Fruit fly (Drosophila melanogaster) Kc167 (cell line): Measurements from ENCODE around the gene CG33687.

Experiments
- Myc ChIP-seq: fragments of >200 bp; optimal IDR thresholded peaks from 2 replicates; lab custom pipeline; 2017; ENCODE audit warnings: missing external identifiers
- Sin3A ChIP-seq: fragments of >200 bp; optimal IDR thresholded peaks from 2 replicates; lab custom pipeline; 2018; ENCODE audit warnings: missing external identifiers
- h ChIP-seq: fragments of >200 bp; optimal IDR thresholded peaks from 3 replicates; lab custom pipeline; 2018; ENCODE audit warnings: missing external identifiers
- insv ChIP-seq: fragments of >200 bp; optimal IDR thresholded peaks from 3 replicates; lab custom pipeline; 2018; ENCODE audit warnings: missing external identifiers
- psq ChIP-seq: fragments of >200 bp; optimal IDR thresholded peaks from 2 replicates; lab custom pipeline; 2017; ENCODE audit warnings: missing external identifiers
- ttk ChIP-seq: sonication (Bioruptor generic); optimal IDR thresholded peaks from 2 replicates; lab custom pipeline; 2017; ENCODE audit warnings: missing external identifiers

CG33687 gene

DNA sequence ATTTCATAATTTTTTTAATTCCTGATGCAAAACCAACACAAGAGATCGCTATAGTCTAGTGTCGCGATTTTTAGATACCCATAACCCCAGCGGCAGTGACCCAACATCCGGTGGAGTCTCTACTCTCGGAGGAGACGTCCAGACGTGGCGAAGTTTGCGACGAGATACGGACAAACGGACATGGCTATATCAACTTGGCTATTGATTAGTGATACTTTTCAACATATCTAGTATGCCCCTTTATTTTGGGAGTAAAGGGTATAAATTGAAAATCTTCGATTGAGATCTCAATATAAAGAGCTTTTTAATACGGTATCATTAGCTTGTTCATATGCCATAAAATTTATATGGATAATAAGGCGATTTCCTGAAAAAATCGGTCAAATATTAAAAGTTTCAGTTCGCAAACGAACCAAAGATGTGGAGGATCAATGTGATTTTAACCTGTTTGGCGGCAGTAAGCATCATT lies at the start of gene CG33687:
Gene CG33687, plus strand, starts transcription at position 419 of the 469 bp plus-strand sequence.
- TF ChIP-seq psq (lab: Kevin White, UChicago) (no peak), ttk (lab: Kevin White, UChicago) (no peak), Sin3A (lab: Kevin White, UChicago) (no peak), h (lab: Kevin White, UChicago) (no peak), Myc (lab: Kevin White, UChicago) (no peak), insv (lab: Kevin White, UChicago) (no peak)

- no peak for TF ChIP-seq insv (lab: Kevin White, UChicago)
Observed at dm6 chr3L:16149418-16150160, 48.1 kb upstream of the CG33687 start.

DNA sequence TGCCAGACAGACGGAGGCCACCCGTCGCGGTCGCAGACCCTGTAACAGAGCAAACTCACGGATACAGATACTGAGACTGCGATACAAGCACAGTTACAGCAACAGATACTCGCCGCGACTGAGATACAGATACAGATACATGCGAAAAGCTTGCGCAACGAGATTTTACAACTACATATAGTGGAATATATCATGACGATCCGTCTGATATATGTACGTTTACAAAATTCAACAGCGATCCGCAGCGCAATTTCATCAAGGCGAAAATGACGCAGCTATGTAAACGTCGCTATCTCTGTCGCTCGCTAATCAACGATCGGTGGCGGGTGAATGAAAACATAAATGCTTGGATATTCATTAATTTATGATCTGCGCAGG lies 47.5 kb upstream of the CG33687 start:
- no peak for TF ChIP-seq Sin3A (lab: Kevin White, UChicago)

dm6 chr3L:16150850-16151515 lies 46.7 kb upstream of the CG33687 start:
- TF ChIP-seq psq (lab: Kevin White, UChicago) (no peak), Sin3A (lab: Kevin White, UChicago) (no peak), insv (lab: Kevin White, UChicago) (no peak), h (lab: Kevin White, UChicago) (no peak), ttk (lab: Kevin White, UChicago) (no peak), Myc (lab: Kevin White, UChicago) (no peak)

dm6 chr3L:16151742-16152141 lies 45.9 kb upstream of the CG33687 start:
- TF ChIP-seq psq (lab: Kevin White, UChicago) (no peak), h (lab: Kevin White, UChicago) (no peak), Sin3A (lab: Kevin White, UChicago) (no peak), ttk (lab: Kevin White, UChicago) (no peak), insv (lab: Kevin White, UChicago) (no peak), Myc (lab: Kevin White, UChicago) (no peak)

- TF ChIP-seq insv (lab: Kevin White, UChicago) (no peak), ttk (lab: Kevin White, UChicago) (no peak), Sin3A (lab: Kevin White, UChicago) (no peak), h (lab: Kevin White, UChicago) (no peak), psq (lab: Kevin White, UChicago) (no peak), Myc (lab: Kevin White, UChicago) (no peak)
Observed at dm6 chr3L:16153089-16153488, 44.6 kb upstream of the CG33687 start.

DNA sequence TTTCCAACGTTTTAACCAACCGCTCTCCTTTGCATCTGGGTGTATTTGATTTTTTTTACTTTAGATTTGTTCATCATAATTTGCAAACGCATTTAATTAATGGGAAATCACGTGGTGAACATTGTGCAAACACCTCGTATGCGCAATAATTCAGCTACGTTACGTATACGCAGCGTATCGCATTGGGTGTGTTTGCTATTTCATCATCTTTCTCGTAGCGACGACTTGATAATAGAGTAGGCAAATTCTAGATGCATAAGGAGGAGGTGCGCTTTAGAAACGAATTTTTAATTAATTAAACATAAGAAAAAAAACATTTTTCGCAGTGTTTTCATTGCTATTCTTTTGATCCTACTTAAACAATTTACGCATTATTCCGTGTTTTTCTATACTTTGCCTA lies 44.0 kb upstream of the CG33687 start:
- no peak for TF ChIP-seq Myc (lab: Kevin White, UChicago)
- no peak for TF ChIP-seq ttk (lab: Kevin White, UChicago)
- no peak for TF ChIP-seq Sin3A (lab: Kevin White, UChicago)
- no peak for TF ChIP-seq h (lab: Kevin White, UChicago)
- no peak for TF ChIP-seq insv (lab: Kevin White, UChicago)
- TF ChIP-seq psq (lab: Kevin White, UChicago), result no peak

dm6 chr3L:16155547-16155946 lies 42.1 kb upstream of the CG33687 start:
- TF ChIP-seq Myc (lab: Kevin White, UChicago), result no peak
- no peak for TF ChIP-seq Sin3A (lab: Kevin White, UChicago)
- no peak for TF ChIP-seq insv (lab: Kevin White, UChicago)
- no peak for TF ChIP-seq ttk (lab: Kevin White, UChicago)
- no peak for TF ChIP-seq h (lab: Kevin White, UChicago)
- TF ChIP-seq psq (lab: Kevin White, UChicago), result no peak

dm6 chr3L:16156788-16157208 lies 40.9 kb upstream of the CG33687 start:
- TF ChIP-seq ttk (lab: Kevin White, UChicago) (no peak), psq (lab: Kevin White, UChicago) (no peak), Myc (lab: Kevin White, UChicago) (no peak), Sin3A (lab: Kevin White, UChicago) (no peak), insv (lab: Kevin White, UChicago) (no peak), h (lab: Kevin White, UChicago) (no peak)

DNA sequence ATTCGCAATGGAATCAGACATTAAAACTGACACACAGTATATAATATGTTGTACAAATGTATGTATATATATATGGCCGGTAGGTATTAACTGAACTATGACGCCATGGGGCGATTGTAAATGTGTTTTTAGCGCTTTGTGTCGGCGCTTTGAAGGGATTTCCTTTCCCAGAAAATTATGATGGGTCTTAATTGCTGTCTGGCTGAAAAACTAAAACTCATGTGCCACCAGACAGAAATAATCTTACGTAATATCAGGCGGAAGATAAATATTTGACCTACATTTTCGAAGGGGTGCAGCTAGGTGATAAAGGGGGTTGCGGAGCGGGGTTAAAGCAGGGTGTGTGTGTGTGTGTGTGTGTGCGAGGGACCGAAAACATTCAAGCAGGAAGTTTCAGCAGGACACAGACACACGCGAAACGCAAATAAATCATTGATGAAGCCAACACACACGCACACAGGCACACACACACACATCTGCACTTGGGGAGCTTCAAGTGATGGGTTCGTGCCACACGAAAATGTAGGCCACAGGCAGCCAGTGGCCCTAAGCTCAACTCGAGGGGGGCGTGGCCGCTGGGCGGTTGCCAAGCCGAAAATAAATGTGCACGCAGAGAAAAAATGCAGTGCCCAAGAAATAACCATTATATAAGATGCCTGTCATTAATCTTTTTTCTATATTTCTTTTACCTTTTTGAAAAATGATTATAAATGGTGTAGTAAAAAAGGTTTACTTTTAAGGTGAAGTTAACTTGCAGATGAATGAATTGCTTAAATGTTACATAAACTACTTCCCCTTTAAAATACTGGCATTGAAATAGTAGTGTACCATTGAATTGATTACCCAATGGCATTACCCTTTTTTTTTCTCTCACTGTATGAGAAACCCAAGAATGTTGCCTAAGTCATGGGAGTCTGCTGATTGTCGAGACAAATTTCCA lies 40.1 kb upstream of the CG33687 start:
- TF ChIP-seq insv (lab: Kevin White, UChicago), result no peak
- no peak for TF ChIP-seq Myc (lab: Kevin White, UChicago)
- TF ChIP-seq ttk (lab: Kevin White, UChicago), result no peak
- no peak for TF ChIP-seq psq (lab: Kevin White, UChicago)
- TF ChIP-seq h (lab: Kevin White, UChicago), result no peak
- TF ChIP-seq Sin3A (lab: Kevin White, UChicago), result no peak

DNA sequence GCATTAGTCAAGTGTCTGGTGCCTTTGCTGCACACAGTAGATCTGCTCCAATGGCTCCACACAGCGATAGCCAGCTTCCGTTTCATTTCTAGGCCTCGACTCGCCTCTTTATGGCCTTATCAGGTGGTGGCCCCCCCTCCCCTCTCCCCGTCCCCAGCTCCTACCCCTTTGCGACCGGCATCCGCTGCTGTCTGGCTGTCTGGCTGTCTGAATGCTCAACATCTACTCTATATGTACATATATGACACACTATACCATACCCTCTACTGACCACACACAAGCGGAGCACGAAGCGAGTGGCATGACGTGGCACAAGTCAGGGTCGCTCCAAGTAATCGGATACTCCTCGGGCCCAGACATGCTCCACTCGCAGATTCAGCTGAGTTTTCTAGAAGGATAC lies 39.3 kb upstream of the CG33687 start:
- TF ChIP-seq Myc (lab: Kevin White, UChicago) (no peak), Sin3A (lab: Kevin White, UChicago) (no peak), ttk (lab: Kevin White, UChicago) (no peak), insv (lab: Kevin White, UChicago) (no peak), h (lab: Kevin White, UChicago) (no peak), psq (lab: Kevin White, UChicago) (no peak)
